Worm (Caenorhabditis elegans) whole organism, L1 larva: ENCODE measurements around the gene Y53C12B.1.
A peak's percentile ranks its signal among the peaks of the same experiment; 100 is the strongest.

Source experiments
- alr-1 ChIP-seq: fragments of 200-800 bp; sonication (Bioruptor generic); optimal IDR thresholded peaks from 2 replicates; lab custom pipeline; 2018; ENCODE audit warnings: borderline replicate concordance, mild to moderate bottlenecking, missing genetic modification characterization, missing compliant biosample characterization
- aly-2 ChIP-seq: fragments of 150-350 bp; optimal IDR thresholded peaks from 2 replicates; lab custom pipeline; 2014; ENCODE audit warnings: missing biosample characterization, missing genetic modification characterization
- ama-1 ChIP-seq: fragments of 150-350 bp; optimal IDR thresholded peaks from 2 replicates; lab custom pipeline; 2014
- blmp-1 ChIP-seq: fragments of 150-350 bp; optimal IDR thresholded peaks from 2 replicates; lab custom pipeline; 2014; ENCODE audit warnings: missing biosample characterization, missing genetic modification characterization
- ceh-63 ChIP-seq: fragments of 200-800 bp; sonication (Bioruptor generic); optimal IDR thresholded peaks from 2 replicates; lab custom pipeline; 2018; ENCODE audit warnings: mild to moderate bottlenecking, missing genetic modification characterization, missing compliant biosample characterization
- ceh-82 ChIP-seq, 3 experiments: fragments of 150-350 bp in 1 of 3; sonication (generic microtip) in 2 of 3; optimal IDR thresholded peaks; 2 replicates each; lab custom pipeline; 2014 to 2017; ENCODE audit warnings: missing biosample characterization in 3 of 3, missing genetic modification characterization in 3 of 3
- ceh-88 ChIP-seq: fragments of 200-800 bp; sonication (Bioruptor generic); IDR thresholded peaks from 2 replicates; pipeline ENCODE4 v1.3.6; 2022; ENCODE audit warnings: missing genetic modification characterization, missing compliant biosample characterization
- ceh-90 ChIP-seq: sonication (generic microtip); optimal IDR thresholded peaks from 2 replicates; lab custom pipeline; 2016; ENCODE audit warnings: missing genetic modification characterization, missing compliant biosample characterization
- dsc-1 ChIP-seq: sonication (generic microtip); optimal IDR thresholded peaks from 2 replicates; lab custom pipeline; 2016; ENCODE audit warnings: mild to moderate bottlenecking, missing genetic modification characterization, missing compliant biosample characterization
- efl-1 ChIP-seq, 4 experiments: fragments of 150-350 bp; optimal IDR thresholded peaks in 3 of 4; peaks in 1 of 4; 1 replicate in 1 of 4; 2 replicates in 3 of 4; lab custom pipeline; 2014; ENCODE audit warnings: missing biosample characterization in 2 of 4, missing genetic modification characterization in 2 of 4, missing genetic modification reagents in 2 of 4
- egl-27 ChIP-seq, 2 experiments: fragments of 150-350 bp in 1 of 2; sonication (generic microtip); optimal IDR thresholded peaks; 3 replicates each; lab custom pipeline; 2017 to 2018; ENCODE audit warnings: missing biosample characterization in 2 of 2, missing genetic modification characterization in 2 of 2, missing genetic modification reagents in 2 of 2
- elt-2 ChIP-seq: sonication (generic microtip); optimal IDR thresholded peaks from 2 replicates; lab custom pipeline; 2016; ENCODE audit warnings: missing genetic modification characterization, mild to moderate bottlenecking, inconsistent platforms, missing compliant biosample characterization, missing genetic modification reagents
- ets-5 ChIP-seq: fragments of 200-800 bp; sonication (Bioruptor generic); IDR thresholded peaks from 2 replicates; pipeline ENCODE4 v1.3.6; 2022; ENCODE audit warnings: missing genetic modification characterization, missing compliant biosample characterization
- fkh-4 ChIP-seq: sonication (generic microtip); optimal IDR thresholded peaks from 2 replicates; lab custom pipeline; 2016; ENCODE audit warnings: missing compliant biosample characterization, missing genetic modification characterization, borderline replicate concordance
- fos-1 ChIP-seq: fragments of 150-350 bp; optimal IDR thresholded peaks from 2 replicates; lab custom pipeline; 2014; ENCODE audit warnings: missing biosample characterization, missing genetic modification characterization
- grh-1 ChIP-seq: fragments of 200-800 bp; sonication (Bioruptor generic); IDR thresholded peaks from 2 replicates; pipeline ENCODE4 v1.3.6; 2022; ENCODE audit warnings: missing genetic modification reagents, missing genetic modification characterization, missing compliant biosample characterization
- hlh-17 ChIP-seq: fragments of 200-800 bp; sonication (Bioruptor generic); optimal IDR thresholded peaks from 2 replicates; lab custom pipeline; 2018; ENCODE audit warnings: missing genetic modification characterization, mild to moderate bottlenecking, missing compliant biosample characterization, moderate library complexity, borderline replicate concordance
- hpl-2 ChIP-seq: fragments of 150-350 bp; optimal IDR thresholded peaks from 2 replicates; lab custom pipeline; 2014; ENCODE audit warnings: missing biosample characterization, missing genetic modification reagents, missing genetic modification characterization
- irx-1 ChIP-seq: sonication (generic microtip); optimal IDR thresholded peaks from 2 replicates; lab custom pipeline; 2016; ENCODE audit warnings: missing genetic modification characterization, missing compliant biosample characterization
- lin-14 ChIP-seq: fragments of 200-800 bp; sonication (Bioruptor generic); optimal IDR thresholded peaks from 2 replicates; lab custom pipeline; 2018; ENCODE audit warnings: mild to moderate bottlenecking, missing genetic modification characterization, moderate library complexity, missing compliant biosample characterization
- lin-15B ChIP-seq: fragments of 150-350 bp; sonication (generic microtip); optimal IDR thresholded peaks from 3 replicates; lab custom pipeline; 2014; ENCODE audit warnings: missing biosample characterization, missing genetic modification characterization
- lin-35 ChIP-seq, 2 experiments: fragments of 150-350 bp; optimal IDR thresholded peaks; 2 replicates each; lab custom pipeline; 2014; ENCODE audit warnings: missing biosample characterization in 2 of 2, missing genetic modification characterization in 2 of 2, missing genetic modification reagents in 2 of 2
- lin-39 ChIP-seq: fragments of 150-350 bp; optimal IDR thresholded peaks from 2 replicates; lab custom pipeline; 2014; ENCODE audit warnings: missing biosample characterization, missing genetic modification reagents, missing genetic modification characterization
- lir-3 ChIP-seq: sonication (generic microtip); optimal IDR thresholded peaks from 2 replicates; lab custom pipeline; 2016; ENCODE audit warnings: mild to moderate bottlenecking, missing genetic modification characterization, moderate library complexity, missing compliant biosample characterization; ENCODE audit not compliant: poor library complexity
- lsy-2 ChIP-seq, 2 experiments: fragments of 150-350 bp; optimal IDR thresholded peaks; 2 replicates each; lab custom pipeline; 2014; ENCODE audit warnings: missing biosample characterization in 2 of 2, missing genetic modification characterization in 2 of 2
- mdl-1 ChIP-seq, 2 experiments: fragments of 150-350 bp; optimal IDR thresholded peaks; 2 replicates each; lab custom pipeline; 2014 to 2017; ENCODE audit warnings: missing biosample characterization in 2 of 2, missing genetic modification characterization in 2 of 2, inconsistent platforms in 1 of 2
- nhr-12 ChIP-seq: sonication (generic microtip); optimal IDR thresholded peaks from 2 replicates; lab custom pipeline; 2017; ENCODE audit warnings: missing biosample characterization, missing genetic modification characterization
- nhr-237 ChIP-seq: fragments of 150-350 bp; optimal IDR thresholded peaks from 2 replicates; lab custom pipeline; 2014; ENCODE audit warnings: missing biosample characterization, missing genetic modification characterization
- nhr-47 ChIP-seq: sonication (generic microtip); optimal IDR thresholded peaks from 2 replicates; lab custom pipeline; 2016; ENCODE audit warnings: mild to moderate bottlenecking, missing genetic modification characterization, moderate library complexity, missing compliant biosample characterization
- nhr-90 ChIP-seq: sonication (generic microtip); optimal IDR thresholded peaks from 2 replicates; lab custom pipeline; 2016; ENCODE audit warnings: mild to moderate bottlenecking, missing genetic modification characterization, missing compliant biosample characterization; ENCODE audit not compliant: poor library complexity
- pag-3 ChIP-seq: sonication (generic microtip); optimal IDR thresholded peaks from 2 replicates; lab custom pipeline; 2017; ENCODE audit warnings: missing genetic modification characterization, mild to moderate bottlenecking, missing compliant biosample characterization, antibody characterized with exemption, borderline replicate concordance; ENCODE audit not compliant: insufficient read depth
- pqm-1 ChIP-seq: sonication (generic microtip); optimal IDR thresholded peaks from 3 replicates; lab custom pipeline; 2017; ENCODE audit warnings: missing biosample characterization, missing genetic modification characterization
- rnt-1 ChIP-seq: sonication (generic microtip); optimal IDR thresholded peaks from 2 replicates; lab custom pipeline; 2016; ENCODE audit warnings: mild to moderate bottlenecking, missing genetic modification characterization, moderate library complexity, missing compliant biosample characterization
- skn-1 ChIP-seq: fragments of 150-350 bp; optimal IDR thresholded peaks from 2 replicates; lab custom pipeline; 2014; ENCODE audit warnings: missing biosample characterization, missing genetic modification characterization
- snpc-4 ChIP-seq: fragments of 150-350 bp; optimal IDR thresholded peaks from 2 replicates; lab custom pipeline; 2014; ENCODE audit warnings: missing biosample characterization, missing genetic modification characterization
- snu-23 ChIP-seq: sonication (generic microtip); optimal IDR thresholded peaks from 2 replicates; lab custom pipeline; 2016; ENCODE audit warnings: missing genetic modification characterization, missing compliant biosample characterization
- sup-37 ChIP-seq: fragments of 200-800 bp; sonication (Bioruptor generic); optimal IDR thresholded peaks from 2 replicates; lab custom pipeline; 2018; ENCODE audit warnings: mild to moderate bottlenecking, missing genetic modification characterization, missing compliant biosample characterization
- swsn-7 ChIP-seq: sonication (generic microtip); optimal IDR thresholded peaks from 2 replicates; lab custom pipeline; 2016; ENCODE audit warnings: missing genetic modification characterization, missing compliant biosample characterization
- tbx-2 ChIP-seq: sonication (generic microtip); optimal IDR thresholded peaks from 2 replicates; lab custom pipeline; 2016; ENCODE audit warnings: missing genetic modification characterization, missing compliant biosample characterization
- tlp-1 ChIP-seq: fragments of 150-350 bp; optimal IDR thresholded peaks from 2 replicates; lab custom pipeline; 2014; ENCODE audit warnings: missing biosample characterization, missing genetic modification characterization
- unc-130 ChIP-seq: fragments of 150-350 bp; optimal IDR thresholded peaks from 2 replicates; lab custom pipeline; 2017; ENCODE audit warnings: missing biosample characterization, missing genetic modification characterization, inconsistent platforms
- unc-30 ChIP-seq: sonication (generic microtip); optimal IDR thresholded peaks from 2 replicates; lab custom pipeline; 2017; ENCODE audit warnings: missing biosample characterization, missing genetic modification characterization
- vab-15 ChIP-seq: sonication (generic microtip); optimal IDR thresholded peaks from 2 replicates; lab custom pipeline; 2017; ENCODE audit warnings: missing genotype, mild to moderate bottlenecking, missing genetic modification characterization, missing compliant biosample characterization
- zag-1 ChIP-seq: fragments of 150-350 bp; optimal IDR thresholded peaks from 2 replicates; lab custom pipeline; 2014; ENCODE audit warnings: missing biosample characterization, missing genetic modification characterization
- ztf-4 ChIP-seq: fragments of 150-350 bp; optimal IDR thresholded peaks from 2 replicates; lab custom pipeline; 2014; ENCODE audit warnings: missing biosample characterization, missing genetic modification characterization

Y53C12B.1 gene

ce11 chrII:9774653-9775052 is 28.8 kb upstream of the Y53C12B.1 start (continued):
- TF ChIP-seq lsy-2 (tag; optimal IDR thresholded peaks at IDR 0.05; lab: Kevin White, UChicago): peak; percentile 57 to 59

ce11 chrII:9773892-9774581 is 28.2 kb upstream of the Y53C12B.1 start, which contains the start of gene ZK1321.4:
TSS of gene ZK1321.4 (minus strand) at chrII:9773942.
- TF ChIP-seq dsc-1 (tag; lab: Kevin White, UChicago) (peak; percentile 77), lin-14 (GFP tag; lab: Kevin White, UChicago) (peak; percentile 35), aly-2 (no peak), unc-130 (tag; lab: Kevin White, UChicago) (peak; percentile 41), pag-3 (peak; percentile 97), fkh-4 (tag; lab: Kevin White, UChicago) (peak; percentile 4), rnt-1 (peak; percentile 58), mdl-1 (tag; optimal IDR thresholded peaks at IDR 0.05; lab: Kevin White, UChicago) (no peak), lin-35 (GFP tag; optimal IDR thresholded peaks at IDR 0.05; lab: Kevin White, UChicago) (no peak), ets-5 (GFP tag; lab: Robert Waterston, UW) (no peak), ceh-90 (tag; lab: Kevin White, UChicago) (no peak)

- TF ChIP-seq nhr-47 (tag; lab: Kevin White, UChicago) (peak; percentile 49), unc-130 (tag; lab: Kevin White, UChicago) (no peak), elt-2 (tag; lab: Kevin White, UChicago) (peak; percentile 69), snpc-4 (tag; lab: Kevin White, UChicago) (no peak), alr-1 (tag; lab: Kevin White, UChicago) (no peak), pag-3 (no peak), lin-15B (tag; lab: Kevin White, UChicago) (no peak), skn-1 (tag; lab: Kevin White, UChicago) (peak; percentile 13), swsn-7 (tag; lab: Kevin White, UChicago) (peak; percentile 46), snu-23 (GFP tag; lab: Kevin White, UChicago) (peak; percentile 74), rnt-1 (peak; percentile 46), fkh-4 (tag; lab: Kevin White, UChicago) (no peak), irx-1 (tag; lab: Kevin White, UChicago) (peak; percentile 1), hlh-17 (GFP tag; lab: Kevin White, UChicago) (no peak), efl-1 (optimal IDR thresholded peaks at IDR 0.05; lab: Kevin White, UChicago) (peak; percentile 60 to 63), efl-1 (GFP tag; optimal IDR thresholded peaks at IDR 0.05 in 1 of 2; lab: Kevin White, UChicago) (peak; percentile 45 to 96), lir-3 (peak; percentile 8), blmp-1 (tag; lab: Kevin White, UChicago) (peak; percentile 57), egl-27 (tag; optimal IDR thresholded peaks at IDR 0.05; lab: Kevin White, UChicago) (no peak), pqm-1 (no peak), ama-1 (lab: Kevin White, UChicago) (no peak), ceh-82 (tag; optimal IDR thresholded peaks at IDR 0.05; lab: Kevin White, UChicago) (no peak), sup-37 (GFP tag; lab: Kevin White, UChicago) (no peak), nhr-12 (tag; lab: Kevin White, UChicago) (no peak), nhr-237 (tag; lab: Kevin White, UChicago) (no peak), mdl-1 (tag; optimal IDR thresholded peaks at IDR 0.05; lab: Kevin White, UChicago) (no peak), tbx-2 (tag; lab: Kevin White, UChicago) (peak; percentile 70), ztf-4 (tag; lab: Kevin White, UChicago) (no peak), vab-15 (tag; lab: Kevin White, UChicago) (no peak), nhr-90 (tag; lab: Kevin White, UChicago) (peak; percentile 64), ceh-63 (GFP tag; lab: Kevin White, UChicago) (no peak), lin-39 (tag; lab: Kevin White, UChicago) (no peak), grh-1 (GFP tag; lab: Robert Waterston, UW) (no peak), ceh-88 (GFP tag; lab: Robert Waterston, UW) (no peak), unc-30 (tag; lab: Kevin White, UChicago) (no peak), hpl-2 (no peak), tlp-1 (tag; lab: Kevin White, UChicago) (no peak), fos-1 (tag; lab: Kevin White, UChicago) (no peak), zag-1 (no peak)
Observed at ce11 chrII:9769797-9770520, 24.1 kb upstream of the Y53C12B.1 start, which contains the start of gene aqp-10. TSS of gene aqp-10 (minus strand) at chrII:9769847.
